Worm (Caenorhabditis elegans): ENCODE results near the gene srx-41.

- no peak for TF ChIP-seq unc-86 (tag; optimal IDR thresholded peaks at IDR 0.05)
- no peak for TF ChIP-seq lin-39 (tag; optimal IDR thresholded peaks at IDR 0.05)
- no peak for TF ChIP-seq zag-1 (tag; optimal IDR thresholded peaks at IDR 0.05)
- TF ChIP-seq snu-23 (GFP tag; optimal IDR thresholded peaks at IDR 0.05) = no peak
- no peak for TF ChIP-seq elt-3 (tag; optimal IDR thresholded peaks at IDR 0.05)
- TF ChIP-seq egl-27 (tag; optimal IDR thresholded peaks at IDR 0.05) = no peak
- no peak for TF ChIP-seq lir-3 (tag; optimal IDR thresholded peaks at IDR 0.05; ENCODE audit: poor library complexity)
- TF ChIP-seq mdl-1 (tag; optimal IDR thresholded peaks at IDR 0.05) = no peak
- no peak for TF ChIP-seq lin-15B (tag; optimal IDR thresholded peaks at IDR 0.05)
- no peak for TF ChIP-seq ztf-4 (tag; optimal IDR thresholded peaks at IDR 0.05)
- no peak for TF ChIP-seq ama-1 (optimal IDR thresholded peaks at IDR 0.05)
- TF ChIP-seq ceh-82 (tag; optimal IDR thresholded peaks at IDR 0.05) = no peak
- no peak for TF ChIP-seq nhr-77 (tag; optimal IDR thresholded peaks at IDR 0.05)
- no peak for TF ChIP-seq pag-3 (tag; optimal IDR thresholded peaks at IDR 0.05; ENCODE audit: borderline replicate concordance, insufficient read depth)
Measured at ce11 chrV:3631591-3631990, 5.4 kb downstream of the srx-41 start, which contains the start of gene F59B1.6.
